Fruit fly (Drosophila melanogaster): ENCODE measurements around the gene chp.

The chp gene

dm6 chr3R:31213227-31213626, 2.7 kb upstream of the chp start, which contains the start of the genes Zwilch and CG1542 (continued):
- TF ChIP-seq CG17385 (GFP tag; optimal IDR thresholded peaks at IDR 0.05): no peak
- TF ChIP-seq hkb (optimal IDR thresholded peaks at IDR 0.05): no peak
- TF ChIP-seq hkb (GFP tag; IDR thresholded peaks at IDR 0.05): no peak
- no peak for TF ChIP-seq CG5180 (GFP tag; optimal IDR thresholded peaks at IDR 0.05)
- TF ChIP-seq br (optimal IDR thresholded peaks at IDR 0.05): no peak
- TF ChIP-seq NfI (GFP tag; optimal IDR thresholded peaks at IDR 0.05): no peak
- no peak for TF ChIP-seq NC2α (GFP tag; optimal IDR thresholded peaks at IDR 0.05)
- TF ChIP-seq oc (tag; optimal IDR thresholded peaks at IDR 0.05): no peak
- no peak for TF ChIP-seq Elba2 (GFP tag; optimal IDR thresholded peaks at IDR 0.05)
- no peak for TF ChIP-seq pros (GFP tag; optimal IDR thresholded peaks at IDR 0.05)
- TF ChIP-seq Max (GFP tag; optimal IDR thresholded peaks at IDR 0.05): peak; percentile 78
- TF ChIP-seq E2f2 (GFP tag; IDR thresholded peaks at IDR 0.05): peak; percentile 97
- TF ChIP-seq H15 (GFP tag; IDR thresholded peaks at IDR 0.05): no peak
- peak; percentile 78 for TF ChIP-seq CG16813 (GFP tag; IDR thresholded peaks at IDR 0.05; ENCODE audit: partially characterized antibody)
- TF ChIP-seq tin (GFP tag; optimal IDR thresholded peaks at IDR 0.05): no peak
- TF ChIP-seq Dref (GFP tag; IDR thresholded peaks at IDR 0.05): peak; percentile 96
- no peak for TF ChIP-seq dimm (GFP tag; IDR thresholded peaks at IDR 0.05)
- TF ChIP-seq vfl (GFP tag; optimal IDR thresholded peaks at IDR 0.05): no peak
- TF ChIP-seq CG4707 (GFP tag; optimal IDR thresholded peaks at IDR 0.05): no peak
- peak; percentile 74 for TF ChIP-seq sna (GFP tag; IDR thresholded peaks at IDR 0.05; ENCODE audit: partially characterized antibody)
- TF ChIP-seq chm (GFP tag; IDR thresholded peaks at IDR 0.05): no peak
- no peak for TF ChIP-seq CG6854 (GFP tag; optimal IDR thresholded peaks at IDR 0.05)
- no peak for TF ChIP-seq emc (GFP tag; optimal IDR thresholded peaks at IDR 0.05)
- no peak for TF ChIP-seq CG6683 (GFP tag; optimal IDR thresholded peaks at IDR 0.05)
- TF ChIP-seq CG1792 (GFP tag; optimal IDR thresholded peaks at IDR 0.05): no peak
- no peak for TF ChIP-seq fru (optimal IDR thresholded peaks at IDR 0.05)

dm6 chr3R:31197142-31197994, 13.2 kb downstream of the chp start:
- TF ChIP-seq sug (tag; optimal IDR thresholded peaks at IDR 0.05): peak; percentile 98
- no peak for TF ChIP-seq fru (optimal IDR thresholded peaks at IDR 0.05)
- TF ChIP-seq row (GFP tag; IDR thresholded peaks at IDR 0.05): peak; percentile 27; the same call in 1 of the 3 replicates
- peak; percentile 5 for TF ChIP-seq CG18599 (GFP tag; optimal IDR thresholded peaks at IDR 0.05)
- peak; percentile 40 for TF ChIP-seq CG34376 (GFP tag; optimal IDR thresholded peaks at IDR 0.05)
- peak; percentile 49 for TF ChIP-seq exex (tag; optimal IDR thresholded peaks at IDR 0.05)
- TF ChIP-seq D19B (GFP tag; optimal IDR thresholded peaks at IDR 0.05): peak; percentile 48
- TF ChIP-seq Dip3 (GFP tag; optimal IDR thresholded peaks at IDR 0.05): no peak
- TF ChIP-seq grn (GFP tag; optimal IDR thresholded peaks at IDR 0.05): peak; percentile 37
- TF ChIP-seq CG2678 (tag; optimal IDR thresholded peaks at IDR 0.05): no peak
- TF ChIP-seq inv (GFP tag; IDR thresholded peaks at IDR 0.05; ENCODE audit: partially characterized antibody): no peak
- no peak for TF ChIP-seq CG6689 (GFP tag; IDR thresholded peaks at IDR 0.05)
- TF ChIP-seq CG15479 (GFP tag; optimal IDR thresholded peaks at IDR 0.05): peak; percentile 57
- TF ChIP-seq Vsx1 (GFP tag; optimal IDR thresholded peaks at IDR 0.05): peak; percentile 21
- TF ChIP-seq CG11085 (GFP tag; IDR thresholded peaks at IDR 0.05): no peak

Data from whole organism, embryonic.